Fruit fly (Drosophila melanogaster) whole organism, embryonic: Measurements from ENCODE around the gene Uxt.

Source experiments
- Abd-B ChIP-seq: fragments of 200-800 bp; sonication (Bioruptor generic); optimal IDR thresholded peaks from 2 replicates; lab custom pipeline; 2018; ENCODE audit warnings: missing biosample characterization, mild to moderate bottlenecking, missing genetic modification characterization, moderate library complexity
- B-H2 ChIP-seq: fragments of 200-800 bp; sonication (Bioruptor generic); optimal IDR thresholded peaks from 2 replicates; lab custom pipeline; 2018; ENCODE audit warnings: missing biosample characterization, mild to moderate bottlenecking, missing genetic modification characterization
- BtbVII ChIP-seq: fragments of 200-800 bp; sonication (Bioruptor generic); optimal IDR thresholded peaks from 3 replicates; lab custom pipeline; 2017; ENCODE audit warnings: missing biosample characterization, mild to moderate bottlenecking, missing genetic modification characterization
- CG1024 ChIP-seq: fragments of 200-800 bp; sonication (Bioruptor generic); IDR thresholded peaks from 2 replicates; pipeline ENCODE4 v1.3.6; 2022; ENCODE audit warnings: missing biosample characterization, missing genetic modification characterization
- CG10431 ChIP-seq: fragments of 200-800 bp; sonication (Bioruptor generic); optimal IDR thresholded peaks from 3 replicates; lab custom pipeline; 2018; ENCODE audit warnings: missing biosample characterization, mild to moderate bottlenecking, missing genetic modification characterization
- CG11085 ChIP-seq: fragments of 200-800 bp; sonication (Bioruptor generic); IDR thresholded peaks from 2 replicates; pipeline ENCODE4 v1.3.6; 2022; ENCODE audit warnings: missing biosample characterization, missing genetic modification characterization
- CG11504 ChIP-seq: fragments of 200-800 bp; sonication (Bioruptor generic); optimal IDR thresholded peaks from 3 replicates; lab custom pipeline; 2019; ENCODE audit warnings: missing biosample characterization, mild to moderate bottlenecking, missing genetic modification characterization, moderate library complexity
- CG11695 ChIP-seq: fragments of 200-800 bp; sonication (Bioruptor generic); IDR thresholded peaks from 3 replicates; pipeline ENCODE4 v1.3.6; 2022; ENCODE audit warnings: missing biosample characterization, missing genetic modification characterization
- CG11723 ChIP-seq: fragments of 200-800 bp; sonication (Bioruptor generic); optimal IDR thresholded peaks from 2 replicates; lab custom pipeline; 2017; ENCODE audit warnings: missing biosample characterization, mild to moderate bottlenecking, missing genetic modification characterization
- CG12391 ChIP-seq: fragments of 200-800 bp; sonication (Bioruptor generic); optimal IDR thresholded peaks from 3 replicates; lab custom pipeline; 2018; ENCODE audit warnings: missing biosample characterization, mild to moderate bottlenecking, missing genetic modification characterization, moderate library complexity
- CG12744 ChIP-seq: fragments of 200-800 bp; sonication (Bioruptor generic); optimal IDR thresholded peaks from 2 replicates; lab custom pipeline; 2016; ENCODE audit warnings: missing biosample characterization, missing genetic modification characterization
- CG13296 ChIP-seq: fragments of 200-800 bp; sonication (Bioruptor generic); optimal IDR thresholded peaks from 3 replicates; lab custom pipeline; 2018; ENCODE audit warnings: missing biosample characterization, mild to moderate bottlenecking, missing genetic modification characterization
- CG13424 ChIP-seq: fragments of 200-800 bp; sonication (Bioruptor generic); optimal IDR thresholded peaks from 2 replicates; lab custom pipeline; 2019; ENCODE audit warnings: missing biosample characterization, mild to moderate bottlenecking, missing genetic modification characterization, moderate library complexity
- CG13894 ChIP-seq: fragments of 200-800 bp; sonication (Bioruptor generic); optimal IDR thresholded peaks from 3 replicates; lab custom pipeline; 2018; ENCODE audit warnings: missing biosample characterization, mild to moderate bottlenecking, missing genetic modification characterization, moderate library complexity
- CG15011 ChIP-seq: fragments of 200-800 bp; sonication (Bioruptor generic); optimal IDR thresholded peaks from 3 replicates; lab custom pipeline; 2018; ENCODE audit warnings: missing biosample characterization, mild to moderate bottlenecking, missing genetic modification characterization
- CG17361 ChIP-seq: fragments of 200-800 bp; sonication (Bioruptor generic); IDR thresholded peaks from 3 replicates; pipeline ENCODE4 v1.3.6; 2022; ENCODE audit warnings: missing biosample characterization, missing genetic modification characterization
- CG17612 ChIP-seq: fragments of 200-800 bp; sonication (Bioruptor generic); IDR thresholded peaks from 2 replicates; pipeline ENCODE4 v1.3.6; 2022; ENCODE audit warnings: missing biosample characterization, missing genetic modification characterization
- CG17802 ChIP-seq: fragments of 200-800 bp; sonication (Bioruptor generic); optimal IDR thresholded peaks from 2 replicates; lab custom pipeline; 2018; ENCODE audit warnings: missing biosample characterization, mild to moderate bottlenecking, missing genetic modification characterization, moderate library complexity
- CG18011 ChIP-seq: fragments of 200-800 bp; sonication (Bioruptor generic); optimal IDR thresholded peaks from 2 replicates; lab custom pipeline; 2017; ENCODE audit warnings: missing biosample characterization, missing genetic modification characterization, mild to moderate bottlenecking, moderate library complexity, missing genotype
- CG30431 ChIP-seq: fragments of 200-800 bp; sonication (Bioruptor generic); optimal IDR thresholded peaks from 2 replicates; lab custom pipeline; 2017; ENCODE audit warnings: missing biosample characterization, missing genetic modification characterization
- CG34422 ChIP-seq: fragments of 200-800 bp; sonication (Bioruptor generic); IDR thresholded peaks from 3 replicates; pipeline ENCODE4 v1.3.6; 2022; ENCODE audit warnings: missing biosample characterization, missing genetic modification characterization
- CG4617 ChIP-seq: fragments of 200-800 bp; sonication (Bioruptor generic); optimal IDR thresholded peaks from 3 replicates; lab custom pipeline; 2016; ENCODE audit warnings: missing biosample characterization, missing genetic modification characterization, borderline replicate concordance
- CG6683 ChIP-seq: fragments of 200-800 bp; sonication (Bioruptor generic); optimal IDR thresholded peaks from 2 replicates; lab custom pipeline; 2017; ENCODE audit warnings: missing biosample characterization, mild to moderate bottlenecking, missing genetic modification characterization, missing genetic modification reagents
- CG6854 ChIP-seq: fragments of 200-800 bp; sonication (Bioruptor generic); optimal IDR thresholded peaks from 3 replicates; lab custom pipeline; 2017; ENCODE audit warnings: missing biosample characterization, mild to moderate bottlenecking, missing genetic modification characterization
- CG8290 ChIP-seq, 3 experiments: fragments of 200-800 bp; sonication (Bioruptor generic); optimal IDR thresholded peaks; 2 replicates each; lab custom pipeline; 2016 to 2019; ENCODE audit warnings: missing biosample characterization in 3 of 3, missing genetic modification characterization in 3 of 3, mild to moderate bottlenecking in 2 of 3, moderate library complexity in 1 of 3
- CG9932 ChIP-seq: fragments of 200-800 bp; sonication (Bioruptor generic); IDR thresholded peaks from 2 replicates; pipeline ENCODE4 v1.3.6; 2022; ENCODE audit warnings: missing biosample characterization, missing genetic modification characterization
- Camta ChIP-seq: fragments of 200-800 bp; sonication (Bioruptor generic); optimal IDR thresholded peaks from 2 replicates; lab custom pipeline; 2016; ENCODE audit warnings: missing biosample characterization, missing genetic modification characterization
- Pdp1 ChIP-seq, 2 experiments: fragments of 200-800 bp; sonication (Bioruptor generic); optimal IDR thresholded peaks; 3 replicates each; lab custom pipeline; 2016; ENCODE audit warnings: missing biosample characterization in 2 of 2, missing genetic modification characterization in 2 of 2, mild to moderate bottlenecking in 1 of 2, moderate library complexity in 1 of 2
- Taf1 ChIP-seq: fragments of 200-800 bp; sonication (Bioruptor generic); IDR thresholded peaks from 2 replicates; pipeline ENCODE4 v1.3.6; 2022; ENCODE audit warnings: missing biosample characterization, missing genetic modification characterization
- cas ChIP-seq: fragments of 200-800 bp; sonication (Bioruptor generic); IDR thresholded peaks from 2 replicates; pipeline ENCODE4 v1.3.6; 2022; ENCODE audit warnings: missing biosample characterization, missing genetic modification characterization
- dmrt11E ChIP-seq: fragments of 200-800 bp; sonication (Bioruptor generic); optimal IDR thresholded peaks from 3 replicates; lab custom pipeline; 2018; ENCODE audit warnings: missing biosample characterization, mild to moderate bottlenecking, missing genetic modification characterization, moderate library complexity
- en ChIP-seq: fragments of 200-800 bp; sonication (Bioruptor generic); optimal IDR thresholded peaks from 2 replicates; lab custom pipeline; 2016; ENCODE audit warnings: missing biosample characterization, missing genetic modification characterization
- fd96Cb ChIP-seq: fragments of 200-800 bp; sonication (Bioruptor generic); optimal IDR thresholded peaks from 2 replicates; lab custom pipeline; 2018; ENCODE audit warnings: missing biosample characterization, mild to moderate bottlenecking, missing genetic modification characterization, moderate library complexity
- gcm2 ChIP-seq: fragments of 200-800 bp; sonication (Bioruptor generic); optimal IDR thresholded peaks from 2 replicates; lab custom pipeline; 2016; ENCODE audit warnings: missing biosample characterization, missing genetic modification characterization
- gem ChIP-seq: fragments of 200-800 bp; sonication (Bioruptor generic); optimal IDR thresholded peaks from 2 replicates; lab custom pipeline; 2019; ENCODE audit warnings: missing biosample characterization, mild to moderate bottlenecking, missing genetic modification characterization, moderate library complexity
- h ChIP-seq: fragments of >200 bp; optimal IDR thresholded peaks from 2 replicates; lab custom pipeline; 2017
- jumu ChIP-seq: fragments of 200-800 bp; sonication (Bioruptor generic); optimal IDR thresholded peaks from 3 replicates; lab custom pipeline; 2016; ENCODE audit warnings: missing biosample characterization, missing genetic modification characterization
- pan ChIP-seq, 4 experiments: fragments of >200 bp in 3 of 4; fragments of 200-800 bp in 1 of 4; sonication (Bioruptor generic) in 1 of 4; optimal IDR thresholded peaks in 3 of 4; IDR thresholded peaks in 1 of 4; 2 replicates each; pipeline versions ENCODE4 v1.3.6 to Lab custom; 2017 to 2022; ENCODE audit warnings: missing biosample characterization in 2 of 4, missing genetic modification characterization in 2 of 4, mixed read lengths in 1 of 4
- phol ChIP-seq: fragments of 200-800 bp; sonication (Bioruptor generic); optimal IDR thresholded peaks from 3 replicates; lab custom pipeline; 2018; ENCODE audit warnings: missing biosample characterization, mild to moderate bottlenecking, missing genetic modification characterization, moderate library complexity
- run ChIP-seq: fragments of 200-800 bp; sonication (Bioruptor generic); optimal IDR thresholded peaks from 3 replicates; lab custom pipeline; 2018; ENCODE audit warnings: missing biosample characterization, mild to moderate bottlenecking, missing genetic modification characterization
- sisA ChIP-seq: fragments of 200-800 bp; sonication (Bioruptor generic); IDR thresholded peaks from 2 replicates; pipeline ENCODE4 v1.3.6; 2022; ENCODE audit warnings: missing biosample characterization, missing genetic modification characterization
- so ChIP-seq: fragments of 200-800 bp; sonication (Bioruptor generic); IDR thresholded peaks from 3 replicates; pipeline ENCODE4 v1.3.6; 2022; ENCODE audit warnings: missing biosample characterization, missing genetic modification characterization
- sr ChIP-seq: fragments of 200-800 bp; sonication (Bioruptor generic); IDR thresholded peaks from 3 replicates; pipeline ENCODE4 v1.3.6; 2022; ENCODE audit warnings: missing biosample characterization, missing genetic modification characterization
- tap ChIP-seq: fragments of 200-800 bp; optimal IDR thresholded peaks from 3 replicates; lab custom pipeline; 2019; ENCODE audit warnings: missing biosample characterization, mild to moderate bottlenecking, missing genetic modification characterization, moderate library complexity
- tgo ChIP-seq: fragments of 200-800 bp; sonication (Bioruptor generic); IDR thresholded peaks from 3 replicates; pipeline ENCODE4 v1.3.6; 2022; ENCODE audit warnings: missing biosample characterization, missing genetic modification characterization
- usp ChIP-seq: fragments of >200 bp; optimal IDR thresholded peaks from 2 replicates; lab custom pipeline; 2017; ENCODE audit warnings: missing biosample characterization, missing genetic modification characterization
- vnd ChIP-seq: fragments of 200-800 bp; sonication (Bioruptor generic); IDR thresholded peaks from 3 replicates; pipeline ENCODE4 v1.3.6; 2022; ENCODE audit warnings: missing biosample characterization, missing genetic modification characterization; ENCODE audit not compliant: partially characterized antibody
- yki ChIP-seq: fragments of >200 bp; optimal IDR thresholded peaks from 3 replicates; lab custom pipeline; 2018

Gene Uxt

dm6 chr2L:15249682-15250081, 6.7 kb upstream of the Uxt start (continued):
- no peak for TF ChIP-seq yki
- peak; percentile 39; the same call in 1 of the 2 replicates for TF ChIP-seq sisA
- 0 out of 3 replicates have a peak, but pooled peaks have one; percentile 29 for TF ChIP-seq CG34422 (GFP tag; lab: Robert Waterston, UW)
- peak in 1 of 2 experiments; percentile 32 for TF ChIP-seq Pdp1 (GFP tag; optimal IDR thresholded peaks at IDR 0.05; lab: Kevin White, UChicago)
- TF ChIP-seq en (GFP tag; lab: Kevin White, UChicago), result no peak
- no peak for TF ChIP-seq CG8290 (GFP tag; optimal IDR thresholded peaks at IDR 0.05; lab: Kevin White, UChicago)
- peak in 1 of 2 experiments; percentile 31 for TF ChIP-seq CG8290 (tag; optimal IDR thresholded peaks at IDR 0.05; lab: Kevin White, UChicago)
- TF ChIP-seq sr (GFP tag; lab: Robert Waterston, UW), result no peak
- peak; percentile 26 for TF ChIP-seq fd96Cb (tag; lab: Kevin White, UChicago)
- TF ChIP-seq CG30431 (GFP tag; lab: Kevin White, UChicago), result peak; percentile 22
- TF ChIP-seq Abd-B, result peak; percentile 20
- TF ChIP-seq CG1024, result 0 out of 2 replicates have a peak, but pooled peaks have one; percentile 8
- TF ChIP-seq dmrt11E (tag; lab: Kevin White, UChicago), result no peak
- TF ChIP-seq pan (optimal IDR thresholded peaks at IDR 0.05; lab: Kevin White, UChicago), result no peak
- TF ChIP-seq pan (GFP tag; optimal IDR thresholded peaks at IDR 0.05 in 1 of 2, IDR thresholded peaks at IDR 0.05 in 1 of 2), result peak in 1 of 2 experiments; percentile 17
- no peak for TF ChIP-seq Taf1 (GFP tag; lab: Robert Waterston, UW)

DNA sequence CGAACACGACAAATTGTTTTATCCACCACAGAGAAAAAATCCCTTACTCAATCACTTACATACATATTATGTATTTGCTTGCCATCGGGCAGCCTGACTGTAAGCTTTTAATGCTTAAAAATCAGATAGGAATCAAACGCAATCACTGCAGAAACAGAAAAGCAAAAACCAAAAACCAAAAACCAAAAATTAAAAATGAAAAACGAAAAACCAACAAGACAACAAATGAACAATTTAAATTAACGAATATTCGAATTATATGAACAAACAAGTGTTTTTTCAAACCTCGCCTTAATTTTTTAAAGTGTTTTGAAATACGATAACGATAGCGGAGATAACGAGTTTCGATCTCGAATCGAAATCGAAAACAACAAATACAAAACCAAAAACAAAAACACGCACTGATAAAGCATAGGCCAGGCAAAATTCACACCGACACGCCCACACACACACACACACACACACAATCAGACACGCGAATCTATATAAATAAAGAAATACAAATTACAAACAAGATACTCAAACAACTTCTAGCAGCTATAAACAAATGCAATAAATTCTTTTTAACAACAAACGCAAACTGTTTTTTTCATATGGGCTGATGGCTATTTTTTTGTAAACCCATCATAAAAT, 2.0 kb upstream of the Uxt start:
- TF ChIP-seq CG13424 (tag; lab: Kevin White, UChicago) (peak; percentile 45), CG17612 (GFP tag; lab: Robert Waterston, UW) (no peak), usp (no peak), cas (GFP tag; lab: Robert Waterston, UW) (no peak), Camta (GFP tag; lab: Kevin White, UChicago) (peak; percentile 14), CG30431 (GFP tag; lab: Kevin White, UChicago) (no peak), CG12391 (tag; lab: Kevin White, UChicago) (peak; percentile 60), gcm2 (GFP tag; lab: Kevin White, UChicago) (no peak), CG17361 (GFP tag; lab: Robert Waterston, UW) (peak; percentile 60), tgo (GFP tag; lab: Robert Waterston, UW) (peak; percentile 56; the same call in 2 of the 3 replicates), CG11504 (tag; lab: Kevin White, UChicago) (no peak), CG13296 (GFP tag; lab: Kevin White, UChicago) (peak; percentile 38), B-H2 (GFP tag; lab: Kevin White, UChicago) (no peak), gem (tag; lab: Kevin White, UChicago) (peak; percentile 76), CG6854 (GFP tag; lab: Kevin White, UChicago) (no peak), CG12744 (GFP tag; lab: Kevin White, UChicago) (no peak), CG11723 (GFP tag; lab: Kevin White, UChicago) (no peak), CG11695 (GFP tag; lab: Robert Waterston, UW) (peak; percentile 57; the same call in 1 of the 3 replicates), phol (tag; lab: Kevin White, UChicago) (peak; percentile 55), CG6683 (GFP tag; lab: Kevin White, UChicago) (no peak), so (GFP tag; lab: Robert Waterston, UW) (no peak; the same call in 2 of the 3 replicates), CG10431 (no peak), run (tag; lab: Kevin White, UChicago) (no peak), CG17802 (tag; lab: Kevin White, UChicago) (peak; percentile 10), CG4617 (GFP tag; lab: Kevin White, UChicago) (no peak), CG13894 (no peak), h (no peak), CG15011 (GFP tag; lab: Kevin White, UChicago) (no peak), CG34422 (GFP tag; lab: Robert Waterston, UW) (no peak), BtbVII (no peak), CG18011 (GFP tag; lab: Kevin White, UChicago) (peak; percentile 27), jumu (GFP tag; lab: Kevin White, UChicago) (no peak), vnd (GFP tag; lab: Robert Waterston, UW) (no peak), CG9932 (GFP tag; lab: Robert Waterston, UW) (peak; percentile 47), tap (tag; lab: Kevin White, UChicago) (no peak), CG11085 (GFP tag; lab: Robert Waterston, UW) (peak; percentile 27; the same call in 1 of the 2 replicates)
